Worm (Caenorhabditis elegans) whole organism, midembryonic: ENCODE results near the gene T10H4.4.
"Not testable (repeated sequence)": the region's sequence is repeated elsewhere in the genome, so short reads cannot be mapped to it uniquely, and the experiment has no call there.

Source experiments
- T22C8.4 ChIP-seq: fragments of 200-800 bp; sonication (Bioruptor generic); IDR thresholded peaks from 2 replicates; pipeline ENCODE4 v1.3.6; 2022; ENCODE audit warnings: missing genetic modification characterization, missing compliant biosample characterization
- flt-1 ChIP-seq: fragments of 200-800 bp; sonication (Bioruptor generic); IDR thresholded peaks from 2 replicates; pipeline ENCODE4 v1.3.6; 2022; ENCODE audit warnings: missing genetic modification characterization, missing compliant biosample characterization

DNA sequence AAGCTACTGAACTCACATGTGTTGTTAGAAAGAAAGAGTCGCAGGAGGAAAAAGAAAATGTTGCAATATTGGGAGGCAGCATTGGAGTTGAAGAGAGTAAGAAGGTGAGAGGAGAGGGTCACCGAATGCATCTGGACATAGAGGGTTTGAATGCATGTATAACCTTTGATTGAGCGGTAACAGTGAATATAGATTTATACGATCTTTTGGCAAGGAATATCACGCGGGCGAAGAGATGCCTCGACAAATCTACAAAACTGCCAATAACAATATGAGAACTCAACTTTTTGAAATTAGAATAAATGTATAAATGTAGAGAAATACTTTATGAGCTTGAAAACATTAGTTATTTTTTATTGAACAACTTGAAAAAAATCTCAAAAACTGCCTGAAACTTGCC, 9.8 kb downstream of the T10H4.4 start, which contains the start of gene M01B2.10:
- TF ChIP-seq flt-1; T22C8.4 (GFP tag; lab: Robert Waterston, UW): not testable (repeated sequence)
